Fruit fly (Drosophila melanogaster): ENCODE data around the gene CG43367.
A peak's percentile ranks its signal among the peaks of the same experiment; 100 is the strongest.

CG43367 gene

DNA sequence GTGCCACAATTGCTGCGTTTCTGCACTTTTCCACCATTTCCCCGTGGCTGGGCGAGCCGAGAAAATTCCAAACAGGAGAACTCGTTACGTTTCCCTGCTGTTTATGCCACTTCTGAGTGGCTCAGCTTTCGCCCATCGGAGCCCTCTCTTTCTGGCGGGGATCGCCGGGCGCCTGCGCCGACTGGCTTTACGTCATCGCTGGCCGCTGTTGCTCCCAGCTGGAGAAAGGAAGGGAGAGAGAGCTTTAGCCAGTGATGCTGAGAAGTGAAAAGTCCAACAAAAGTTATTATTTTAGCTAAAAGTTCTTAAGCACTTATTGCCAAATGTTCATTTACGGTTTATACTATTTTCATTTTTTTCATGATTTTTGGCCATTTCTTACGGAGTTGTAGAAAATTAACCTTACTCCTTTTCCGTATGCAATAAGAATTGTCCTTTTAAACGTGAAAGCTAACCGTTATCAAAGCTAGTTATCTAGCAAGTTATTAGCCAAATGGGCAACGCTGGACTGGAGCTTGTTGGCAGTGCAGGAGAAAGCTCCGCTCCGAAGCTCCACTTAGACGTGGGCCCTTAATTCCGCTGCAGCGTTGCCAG, 5.8 kb upstream of the CG43367 start, which contains the start of the genes Teh2 and tipE:
Gene Teh2 (minus strand): TSS at position 94 of the 594 bp plus-strand sequence.
Gene tipE (plus strand): TSS at position 570 of the 594 bp plus-strand sequence.
- no peak for TF ChIP-seq CTCF (optimal IDR thresholded peaks at IDR 0.05)
- TF ChIP-seq CG8478 (optimal IDR thresholded peaks at IDR 0.05) = no peak

DNA sequence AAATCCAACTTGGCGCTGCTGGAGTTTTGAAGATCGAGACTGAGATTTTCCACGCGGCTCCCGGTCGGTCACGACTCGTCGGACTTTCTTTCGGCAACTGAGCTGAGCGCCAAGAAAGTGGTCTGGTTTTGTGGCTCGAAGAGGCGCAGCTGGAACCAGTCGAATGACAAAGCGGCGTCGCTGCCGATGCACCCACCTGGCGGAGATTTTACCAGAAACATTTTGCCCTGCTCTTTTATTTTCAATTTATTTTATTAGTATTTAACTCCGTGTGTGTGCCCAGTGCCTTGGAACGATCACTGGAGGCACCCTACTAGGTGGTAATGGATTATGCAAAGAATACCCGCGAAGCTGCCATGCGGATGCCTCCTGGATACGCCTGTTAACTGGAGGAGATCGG, 10.4 kb downstream of the CG43367 start, which contains the start of gene CG15005:
Gene CG15005 (minus strand): TSS at position 101 of the 400 bp plus-strand sequence.
- no peak for TF ChIP-seq CTCF (optimal IDR thresholded peaks at IDR 0.05)
- no peak for TF ChIP-seq CG8478 (optimal IDR thresholded peaks at IDR 0.05)

DNA sequence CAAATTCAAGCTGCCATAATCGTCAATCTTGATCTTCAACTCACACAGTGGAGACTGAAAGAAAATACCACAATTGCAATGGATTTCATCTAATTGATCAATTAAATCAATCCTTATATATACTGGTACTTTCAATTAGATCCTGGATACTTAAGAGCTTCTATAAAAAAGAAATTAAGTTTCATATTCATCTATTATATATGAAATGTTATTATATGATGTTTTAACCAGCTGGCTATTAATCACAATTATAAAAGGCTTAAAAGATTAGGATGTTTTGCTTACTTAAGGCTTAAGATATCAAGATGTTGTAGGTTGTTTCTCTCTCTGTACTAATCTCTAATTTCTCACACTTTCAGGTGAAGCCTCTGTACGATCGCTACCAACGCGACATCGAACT, 11.1 kb downstream of the CG43367 start:
- no peak for TF ChIP-seq CG8478 (optimal IDR thresholded peaks at IDR 0.05)
- no peak for TF ChIP-seq CTCF (optimal IDR thresholded peaks at IDR 0.05)

DNA sequence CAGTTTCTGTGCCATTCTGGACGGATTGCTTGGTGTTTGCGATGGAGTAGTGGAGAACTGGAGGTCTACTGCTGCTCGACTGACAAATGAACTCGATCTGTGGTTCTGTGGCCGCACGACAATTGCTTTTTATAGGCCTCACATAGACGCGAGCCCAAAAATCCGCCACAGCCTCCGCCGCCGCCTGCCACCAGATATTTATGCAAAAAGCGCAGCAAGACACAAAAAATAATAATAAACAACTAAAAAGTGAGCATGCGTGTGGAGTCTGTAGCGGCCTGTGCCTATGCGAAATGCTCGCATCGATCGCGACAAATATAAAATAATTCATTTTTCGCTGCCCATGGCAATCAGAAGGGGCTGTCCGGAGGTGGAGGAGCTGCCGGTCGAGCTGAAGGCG, 15.3 kb downstream of the CG43367 start, which contains the start of gene Cpr64Aa:
Gene Cpr64Aa (minus strand): TSS at position 101 of the 400 bp plus-strand sequence.
- TF ChIP-seq CG8478 (optimal IDR thresholded peaks at IDR 0.05) (no peak), CTCF (optimal IDR thresholded peaks at IDR 0.05) (no peak)

DNA sequence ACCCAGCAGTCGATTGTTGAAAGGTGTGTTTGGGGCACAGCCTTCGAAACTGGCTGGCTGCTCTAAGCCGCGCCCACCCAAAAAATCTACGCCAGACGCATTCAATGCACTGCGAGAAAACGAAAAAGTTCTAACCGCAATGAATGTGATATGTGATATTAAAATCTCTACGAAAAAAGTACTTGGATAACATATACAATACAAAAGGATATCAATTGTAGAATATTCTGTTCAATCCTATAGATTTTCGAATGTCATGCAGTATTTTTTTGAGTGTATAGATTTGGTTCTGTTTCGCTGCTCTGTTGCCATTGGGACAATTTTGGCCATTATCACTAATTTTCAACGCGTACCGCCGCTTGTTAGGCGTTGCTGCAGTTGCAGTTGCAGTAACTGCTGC, 15.9 kb downstream of the CG43367 start:
- no peak for TF ChIP-seq CG8478 (optimal IDR thresholded peaks at IDR 0.05)
- no peak for TF ChIP-seq CTCF (optimal IDR thresholded peaks at IDR 0.05)

DNA sequence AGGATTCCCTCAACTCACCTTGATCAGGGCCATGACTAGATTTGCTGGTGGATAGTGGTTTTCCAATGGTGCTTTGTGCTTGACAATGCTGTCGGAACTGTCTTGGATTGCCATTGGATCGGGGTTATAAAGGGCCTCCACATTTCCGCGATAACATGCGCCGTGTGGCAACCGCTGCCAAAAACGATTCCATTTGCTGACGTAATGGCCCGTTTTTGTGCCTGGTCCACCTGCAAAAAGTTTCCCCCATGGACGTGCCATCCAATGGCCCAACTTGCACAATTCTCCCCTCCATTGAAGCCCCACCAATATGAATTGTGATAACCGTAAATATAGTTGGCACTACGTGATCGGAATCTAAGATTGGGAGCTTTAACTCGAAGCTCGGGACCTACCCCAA, 17.6 kb downstream of the CG43367 start, which contains the start of gene Cpr64Ab:
Gene Cpr64Ab (minus strand): TSS at position 101 of the 400 bp plus-strand sequence.
- TF ChIP-seq CG8478 (optimal IDR thresholded peaks at IDR 0.05) (no peak), CTCF (optimal IDR thresholded peaks at IDR 0.05) (no peak)

DNA sequence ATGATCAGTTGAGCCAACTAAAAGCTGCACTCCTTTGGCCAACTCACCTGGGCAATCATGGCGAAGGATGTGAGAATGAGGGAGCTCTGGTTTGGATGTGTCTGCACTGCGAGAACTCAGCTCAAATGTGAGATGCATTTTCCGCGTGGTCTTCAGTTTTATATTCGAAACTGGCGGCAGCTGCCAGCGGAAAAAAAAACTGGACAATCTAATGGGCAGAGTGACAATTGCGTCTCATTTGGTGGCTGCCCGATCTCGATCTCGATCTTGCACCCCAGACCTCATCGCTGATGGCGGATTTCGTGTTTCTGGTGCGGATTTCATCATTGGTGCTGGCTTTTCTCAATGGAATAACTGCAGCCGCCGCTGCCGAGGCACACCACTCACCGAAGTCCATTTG, 19.0 kb downstream of the CG43367 start, which contains the start of gene Cpr64Ac:
Gene Cpr64Ac (minus strand): TSS at position 101 of the 400 bp plus-strand sequence.
- TF ChIP-seq CG8478 (optimal IDR thresholded peaks at IDR 0.05) = no peak
- no peak for TF ChIP-seq CTCF (optimal IDR thresholded peaks at IDR 0.05)

DNA sequence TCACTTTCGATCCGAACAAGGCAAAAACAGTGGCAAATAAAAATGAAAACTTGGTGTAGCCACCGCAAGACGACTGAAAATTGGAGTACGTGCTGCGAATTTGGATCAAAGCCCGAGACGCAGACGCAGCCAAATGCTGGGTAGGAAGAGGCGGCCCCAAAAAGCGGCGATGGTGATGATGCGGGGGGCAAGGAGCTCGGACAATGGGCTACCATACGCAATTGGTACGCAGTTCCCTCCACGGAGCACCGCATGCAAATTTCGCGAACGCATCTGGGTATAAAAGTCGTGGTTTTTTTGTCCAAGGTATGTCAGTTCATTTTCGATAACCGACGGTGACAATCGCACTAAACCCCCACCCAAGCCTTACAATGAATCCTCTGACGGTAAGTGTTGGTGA, 21.3 kb downstream of the CG43367 start, which contains the start of gene Cpr64Ad:
Gene Cpr64Ad (plus strand): TSS at position 301 of the 400 bp plus-strand sequence.
- no peak for TF ChIP-seq CTCF (optimal IDR thresholded peaks at IDR 0.05)
- no peak for TF ChIP-seq CG8478 (optimal IDR thresholded peaks at IDR 0.05)

DNA sequence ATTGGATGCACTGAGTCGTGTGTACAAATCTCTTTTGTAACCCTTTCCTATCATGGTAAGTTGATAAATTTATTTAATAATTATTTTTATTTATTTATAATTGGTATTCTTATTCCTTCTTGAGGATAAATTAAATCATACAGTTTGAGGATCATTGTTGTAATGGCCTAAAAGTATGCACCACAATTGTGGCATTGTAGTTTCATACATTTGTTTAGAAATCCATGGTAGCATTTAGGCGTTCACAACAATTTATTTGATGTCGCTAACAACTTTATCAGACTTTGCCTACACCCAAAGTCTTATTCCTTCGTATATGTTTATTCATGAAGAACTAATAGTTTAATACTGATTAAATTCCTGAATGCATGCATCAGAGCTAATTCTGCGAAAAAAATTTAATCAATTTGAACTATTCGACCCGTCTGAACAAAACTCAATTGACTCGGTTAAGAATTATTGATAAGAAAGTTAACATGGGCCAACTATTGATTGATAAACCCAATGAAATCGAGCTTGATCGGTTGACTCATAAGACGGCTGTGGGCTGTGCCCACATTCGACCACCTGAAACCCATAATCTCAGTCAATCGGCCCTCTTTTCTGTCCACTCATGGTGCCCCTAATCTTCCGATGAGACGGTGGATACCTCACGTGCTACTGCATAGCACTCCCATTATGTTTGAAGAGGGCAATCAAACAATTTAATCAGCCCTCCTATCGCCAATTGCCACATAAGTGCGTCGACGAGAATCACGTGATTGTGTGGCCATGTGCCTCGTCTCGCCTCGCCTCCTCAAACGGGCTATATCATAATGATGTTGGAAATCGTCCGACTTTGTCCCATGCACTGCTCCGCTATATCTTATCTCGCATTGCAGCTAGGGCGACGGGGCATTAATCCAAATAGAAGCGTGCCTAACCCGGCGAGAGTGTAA, 25.8 kb downstream of the CG43367 start:
- TF ChIP-seq CG8478 (optimal IDR thresholded peaks at IDR 0.05) (no peak), CTCF (optimal IDR thresholded peaks at IDR 0.05) (peak in 1 of 2 experiments; percentile 10)

DNA sequence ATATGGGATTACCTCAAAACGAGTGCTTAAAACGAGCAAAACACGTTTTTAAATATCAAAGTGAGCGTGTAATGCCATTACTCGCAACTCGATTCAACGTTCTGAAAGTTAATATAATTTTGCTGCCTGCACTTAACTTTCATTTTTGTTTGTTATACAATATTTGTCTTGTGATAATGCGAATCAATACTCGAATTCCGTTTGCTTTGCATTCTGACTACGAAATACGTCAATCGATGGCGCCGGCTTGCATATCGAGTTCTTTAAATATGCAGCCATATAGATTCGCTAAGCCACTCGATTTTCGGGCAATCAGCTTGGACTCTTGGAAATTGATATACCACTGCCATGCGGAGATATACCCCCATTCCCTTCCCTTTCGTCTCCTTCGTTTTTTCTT, 26.9 kb downstream of the CG43367 start:
- no peak for TF ChIP-seq CG8478 (optimal IDR thresholded peaks at IDR 0.05)
- TF ChIP-seq CTCF (optimal IDR thresholded peaks at IDR 0.05) = no peak

DNA sequence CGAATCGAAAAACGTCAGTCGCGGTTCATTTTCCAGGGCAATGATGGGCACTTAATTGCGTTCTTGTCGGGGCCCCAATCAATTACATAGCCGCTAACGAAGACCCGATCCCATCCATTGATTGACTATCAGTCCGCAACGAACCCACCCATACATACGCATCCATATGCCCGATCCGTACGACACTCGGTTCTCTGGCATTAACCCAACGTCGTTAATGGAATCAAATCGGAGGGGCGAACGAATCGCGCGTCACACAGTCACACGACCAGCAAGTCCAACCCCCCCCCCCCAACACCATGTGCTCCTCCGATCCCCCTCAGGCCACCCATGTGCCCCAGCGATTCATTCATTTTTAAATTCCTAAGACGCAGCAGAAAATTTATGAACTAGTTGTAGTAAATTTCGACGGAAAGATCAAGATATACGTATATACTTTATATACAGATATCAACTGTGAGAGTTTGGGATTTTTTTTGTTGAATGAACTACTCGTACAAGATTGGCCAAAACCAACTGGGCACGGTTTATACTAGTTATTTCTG, 27.5 kb downstream of the CG43367 start:
- TF ChIP-seq CTCF (optimal IDR thresholded peaks at IDR 0.05) = no peak
- TF ChIP-seq CG8478 (optimal IDR thresholded peaks at IDR 0.05) = no peak

DNA sequence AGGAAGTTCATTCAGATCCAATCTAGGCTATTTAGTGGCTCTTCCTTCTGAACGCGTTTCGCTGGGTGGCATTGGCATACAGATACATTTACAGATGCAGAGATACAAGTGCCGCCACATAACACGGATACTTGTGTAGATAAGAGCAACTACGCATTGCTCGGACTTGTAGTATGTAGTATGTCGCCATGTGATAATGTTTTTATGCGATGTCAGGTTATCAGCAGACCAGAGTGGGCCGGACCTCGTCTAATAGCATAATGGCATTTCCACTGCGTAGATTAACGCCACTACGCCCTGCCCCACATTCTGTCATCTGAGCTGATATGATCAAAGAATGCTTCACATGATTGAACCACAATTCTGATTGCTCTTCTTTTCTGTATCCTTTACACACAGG, 28.0 kb downstream of the CG43367 start:
- TF ChIP-seq CG8478 (optimal IDR thresholded peaks at IDR 0.05) (no peak), CTCF (optimal IDR thresholded peaks at IDR 0.05) (no peak)

DNA sequence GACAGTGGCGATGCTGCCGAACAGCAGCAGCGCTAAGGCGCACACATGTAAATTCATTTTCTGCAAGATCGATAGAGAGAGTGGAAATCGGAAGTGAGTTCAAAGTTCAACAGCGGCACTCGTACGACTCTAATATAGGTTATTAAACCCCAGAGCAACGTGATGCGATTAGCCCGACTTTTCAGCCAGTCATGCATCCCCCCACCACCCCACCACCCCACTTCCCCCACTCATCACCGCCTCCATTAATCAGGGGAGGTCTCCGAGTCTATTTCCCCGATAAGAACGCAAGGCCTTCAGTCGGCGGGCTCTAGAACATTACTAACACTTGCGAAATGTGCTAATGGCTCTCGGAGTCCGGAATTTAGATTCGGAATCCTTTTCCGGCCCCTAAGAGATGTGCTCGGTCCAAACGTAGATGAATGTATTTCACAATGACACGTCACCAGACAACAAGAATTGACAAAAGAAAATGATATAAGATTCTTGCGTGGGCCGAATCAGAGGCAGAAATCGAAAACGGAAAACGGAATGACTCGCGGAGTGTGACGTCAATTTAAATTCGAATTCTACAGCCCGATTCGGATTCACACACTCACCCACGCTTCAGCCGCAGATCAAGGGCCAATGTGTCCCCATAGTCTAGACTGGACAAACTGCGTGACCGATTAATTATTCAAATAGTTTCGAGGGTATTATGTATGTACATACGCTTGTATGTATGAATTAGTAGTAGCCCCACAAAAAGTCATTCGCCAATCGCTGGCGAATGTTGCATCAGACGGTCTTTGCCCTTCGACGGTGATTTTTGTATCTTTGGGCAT, 32.1 kb downstream of the CG43367 start:
- TF ChIP-seq CTCF (optimal IDR thresholded peaks at IDR 0.05) (no peak), CG8478 (optimal IDR thresholded peaks at IDR 0.05) (no peak)

DNA sequence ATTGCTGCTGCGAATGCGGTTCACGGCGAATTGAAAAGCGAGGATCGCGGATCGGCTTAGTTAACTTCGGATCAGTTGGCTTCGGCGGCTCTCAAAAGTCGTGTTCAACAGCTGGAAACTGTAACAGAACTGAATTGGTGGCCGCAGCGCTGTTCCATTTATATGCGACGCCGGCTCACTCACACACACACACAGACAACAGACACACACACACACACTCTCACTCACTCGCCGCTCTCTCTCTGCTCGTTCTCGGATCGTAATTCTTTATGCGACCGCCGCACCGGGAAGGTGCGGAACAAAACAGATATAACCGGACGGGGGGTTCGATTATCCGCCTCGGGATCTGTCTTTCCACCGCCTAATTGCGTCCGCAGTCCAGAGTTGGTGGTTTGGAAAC, 33.4 kb downstream of the CG43367 start, which contains the start of gene CG46460:
Gene CG46460 (minus strand): TSS at position 139 of the 400 bp plus-strand sequence.
- TF ChIP-seq CTCF (optimal IDR thresholded peaks at IDR 0.05) (no peak), CG8478 (optimal IDR thresholded peaks at IDR 0.05) (no peak)

All from S2 (cell line).